Worm (Caenorhabditis elegans) whole organism, L3 larva: ENCODE measurements around the gene C54F6.18.

Experiments used
- R02D3.7 ChIP-seq: fragments of 150-350 bp; optimal IDR thresholded peaks from 2 replicates; lab custom pipeline; 2014; ENCODE audit warnings: missing biosample characterization, missing genetic modification characterization
- ZK546.5 ChIP-seq: sonication (generic microtip); optimal IDR thresholded peaks from 2 replicates; lab custom pipeline; 2017; ENCODE audit warnings: missing biosample characterization, missing genetic modification characterization
- aly-2 ChIP-seq: fragments of 150-350 bp; optimal IDR thresholded peaks from 2 replicates; lab custom pipeline; 2014; ENCODE audit warnings: missing biosample characterization, missing genetic modification characterization
- ama-1 ChIP-seq: fragments of 150-350 bp; optimal IDR thresholded peaks from 2 replicates; lab custom pipeline; 2018
- ceh-16 ChIP-seq: sonication (generic microtip); optimal IDR thresholded peaks from 2 replicates; lab custom pipeline; 2017; ENCODE audit warnings: missing biosample characterization, missing genetic modification characterization
- ceh-9 ChIP-seq: sonication (generic microtip); optimal IDR thresholded peaks from 2 replicates; lab custom pipeline; 2018; ENCODE audit warnings: missing biosample characterization, missing genetic modification characterization
- egl-27 ChIP-seq: sonication (generic microtip); optimal IDR thresholded peaks from 4 replicates; lab custom pipeline; 2017; ENCODE audit warnings: missing biosample characterization, missing genetic modification reagents, missing genetic modification characterization
- egl-5 ChIP-seq: fragments of 150-350 bp; optimal IDR thresholded peaks from 2 replicates; lab custom pipeline; 2017; ENCODE audit warnings: missing biosample characterization, missing genetic modification reagents, missing genetic modification characterization, inconsistent platforms
- elt-1 ChIP-seq: fragments of 150-350 bp; optimal IDR thresholded peaks from 2 replicates; lab custom pipeline; 2014; ENCODE audit warnings: missing biosample characterization, missing genetic modification characterization
- elt-3 ChIP-seq, 3 experiments: fragments of 150-350 bp in 1 of 3; sonication (generic microtip) in 2 of 3; optimal IDR thresholded peaks; 2 replicates in 2 of 3; 4 replicates in 1 of 3; lab custom pipeline; 2014 to 2017; ENCODE audit warnings: missing biosample characterization in 3 of 3, missing genetic modification characterization in 3 of 3
- eor-1 ChIP-seq, 2 experiments: fragments of 150-350 bp; optimal IDR thresholded peaks; 2 replicates each; lab custom pipeline; 2014 to 2018; ENCODE audit warnings: missing biosample characterization in 2 of 2, missing genetic modification characterization in 2 of 2
- fkh-2 ChIP-seq: fragments of 150-350 bp; optimal IDR thresholded peaks from 2 replicates; lab custom pipeline; 2014; ENCODE audit warnings: missing biosample characterization, missing genetic modification reagents, missing genetic modification characterization
- fos-1 ChIP-seq: fragments of 150-350 bp; optimal IDR thresholded peaks from 2 replicates; lab custom pipeline; 2014; ENCODE audit warnings: missing biosample characterization, missing genetic modification characterization
- jun-1 ChIP-seq: fragments of 150-350 bp; optimal IDR thresholded peaks from 2 replicates; lab custom pipeline; 2014; ENCODE audit warnings: missing biosample characterization, missing genetic modification reagents, missing genetic modification characterization
- lin-15B ChIP-seq: fragments of 150-350 bp; optimal IDR thresholded peaks from 2 replicates; lab custom pipeline; 2014; ENCODE audit warnings: missing biosample characterization, missing genetic modification characterization
- lin-39 ChIP-seq: fragments of 150-350 bp; optimal IDR thresholded peaks from 2 replicates; lab custom pipeline; 2018; ENCODE audit warnings: missing biosample characterization, missing genetic modification reagents, missing genetic modification characterization
- lsy-12 ChIP-seq: sonication (generic microtip); optimal IDR thresholded peaks from 2 replicates; lab custom pipeline; 2016; ENCODE audit warnings: mild to moderate bottlenecking, missing genetic modification characterization, missing compliant biosample characterization
- mml-1 ChIP-seq: fragments of 150-350 bp; sonication (generic microtip); optimal IDR thresholded peaks from 3 replicates; lab custom pipeline; 2014; ENCODE audit warnings: missing biosample characterization, missing genetic modification characterization
- nfya-1 ChIP-seq: sonication (generic microtip); optimal IDR thresholded peaks from 2 replicates; lab custom pipeline; 2017; ENCODE audit warnings: missing genetic modification characterization, mild to moderate bottlenecking, missing compliant biosample characterization, antibody characterized with exemption, moderate library complexity; ENCODE audit not compliant: insufficient read depth
- nhr-11 ChIP-seq: fragments of 150-350 bp; optimal IDR thresholded peaks from 2 replicates; lab custom pipeline; 2014; ENCODE audit warnings: missing biosample characterization, missing genetic modification characterization
- nhr-23 ChIP-seq: fragments of 150-350 bp; optimal IDR thresholded peaks from 2 replicates; lab custom pipeline; 2014; ENCODE audit warnings: missing biosample characterization, missing genetic modification reagents, missing genetic modification characterization
- nhr-237 ChIP-seq: fragments of 150-350 bp; optimal IDR thresholded peaks from 2 replicates; lab custom pipeline; 2014; ENCODE audit warnings: missing biosample characterization, missing genetic modification characterization
- nhr-28 ChIP-seq: fragments of 150-350 bp; optimal IDR thresholded peaks from 2 replicates; lab custom pipeline; 2014; ENCODE audit warnings: missing biosample characterization, missing genetic modification characterization
- nhr-43 ChIP-seq: sonication (generic microtip); optimal IDR thresholded peaks from 2 replicates; lab custom pipeline; 2016; ENCODE audit warnings: mild to moderate bottlenecking, missing genetic modification characterization, missing compliant biosample characterization; ENCODE audit not compliant: poor library complexity, severe bottlenecking
- nhr-67 ChIP-seq: fragments of 150-350 bp; optimal IDR thresholded peaks from 2 replicates; lab custom pipeline; 2014; ENCODE audit warnings: missing biosample characterization, missing genetic modification characterization
- pha-4 ChIP-seq: fragments of 150-350 bp; optimal IDR thresholded peaks from 2 replicates; lab custom pipeline; 2014; ENCODE audit warnings: missing biosample characterization, missing genetic modification reagents, missing genetic modification characterization
- pqm-1 ChIP-seq: fragments of 150-350 bp; optimal IDR thresholded peaks from 2 replicates; lab custom pipeline; 2017; ENCODE audit warnings: missing biosample characterization, missing genetic modification characterization, inconsistent platforms
- snpc-4 ChIP-seq: fragments of 150-350 bp; optimal IDR thresholded peaks from 2 replicates; lab custom pipeline; 2014; ENCODE audit warnings: missing biosample characterization, missing genetic modification characterization
- tbx-2 ChIP-seq: sonication (generic microtip); optimal IDR thresholded peaks from 2 replicates; lab custom pipeline; 2016; ENCODE audit warnings: mild to moderate bottlenecking, missing genetic modification characterization, missing compliant biosample characterization
- unc-39 ChIP-seq: sonication (generic microtip); optimal IDR thresholded peaks from 4 replicates; lab custom pipeline; 2017; ENCODE audit warnings: missing biosample characterization, missing genetic modification characterization
- zag-1 ChIP-seq: fragments of 150-350 bp; optimal IDR thresholded peaks from 2 replicates; lab custom pipeline; 2014; ENCODE audit warnings: missing biosample characterization, missing genetic modification characterization
- ztf-11 ChIP-seq: fragments of 150-350 bp; optimal IDR thresholded peaks from 2 replicates; lab custom pipeline; 2014; ENCODE audit warnings: missing biosample characterization, missing genetic modification characterization
- ztf-4 ChIP-seq: fragments of 150-350 bp; optimal IDR thresholded peaks from 2 replicates; lab custom pipeline; 2014; ENCODE audit warnings: missing biosample characterization, missing genetic modification characterization

The C54F6.18 gene

DNA sequence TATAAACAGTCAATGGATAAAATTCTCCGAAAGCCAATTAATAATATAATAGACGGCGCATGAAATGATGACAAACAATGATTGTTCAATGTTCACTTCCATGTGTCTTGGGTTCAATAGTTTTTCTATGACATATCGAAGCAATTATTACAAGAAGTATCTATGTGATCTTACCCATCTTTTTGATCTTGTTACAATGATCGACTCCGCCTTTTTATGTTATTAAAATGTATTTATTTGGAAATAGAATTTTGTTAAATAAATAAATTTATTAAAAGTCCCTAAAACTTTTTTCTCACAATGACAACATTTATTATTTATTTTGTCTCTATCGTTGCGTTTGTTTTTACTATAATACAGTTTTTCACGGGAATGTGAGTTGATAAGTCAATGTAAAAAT lies 4.0 kb downstream of the C54F6.18 start, which contains the start of gene swt-2:
swt-2 (plus strand) TSS at position 301 of the 400 bp plus-strand sequence.
- TF ChIP-seq ceh-16 (tag; lab: Kevin White, UChicago) = no peak
- no peak for TF ChIP-seq nhr-237 (tag; lab: Kevin White, UChicago)
- no peak for TF ChIP-seq ceh-9

DNA sequence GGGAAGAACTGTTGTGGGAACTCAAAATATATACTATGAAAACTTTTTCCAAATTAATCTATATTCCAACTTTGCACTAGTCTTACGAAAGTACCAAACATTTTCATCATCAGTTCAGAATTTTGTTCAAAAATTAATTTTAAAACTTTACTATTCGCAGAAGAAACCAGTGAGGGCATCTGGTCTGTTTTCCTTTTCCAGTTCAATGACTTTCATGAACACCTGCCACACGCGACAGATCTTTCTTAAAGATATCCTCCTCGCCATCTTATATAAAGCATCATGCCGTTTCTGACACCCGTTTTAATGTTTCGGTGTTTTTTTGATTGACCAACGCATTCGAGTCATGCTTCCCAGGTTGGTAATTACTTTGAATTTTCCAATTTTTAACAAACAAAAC lies 7.2 kb downstream of the C54F6.18 start, which contains the start of gene C54F6.3:
C54F6.3 (plus strand) TSS at position 301 of the 400 bp plus-strand sequence.
- TF ChIP-seq ztf-11 (tag; lab: Kevin White, UChicago) (no peak), nhr-28 (no peak), ama-1 (lab: Kevin White, UChicago) (no peak), eor-1 (tag; optimal IDR thresholded peaks at IDR 0.05; lab: Kevin White, UChicago) (no peak), mml-1 (tag; lab: Kevin White, UChicago) (no peak), egl-5 (tag; lab: Kevin White, UChicago) (no peak), egl-27 (tag; lab: Kevin White, UChicago) (no peak), nhr-23 (no peak), fkh-2 (tag; lab: Kevin White, UChicago) (no peak), jun-1 (tag; lab: Kevin White, UChicago) (no peak), ZK546.5 (tag; lab: Kevin White, UChicago) (no peak), aly-2 (tag; lab: Kevin White, UChicago) (no peak), nhr-237 (tag; lab: Kevin White, UChicago) (no peak), nhr-67 (tag; lab: Kevin White, UChicago) (no peak), pqm-1 (tag; lab: Kevin White, UChicago) (no peak), unc-39 (tag; lab: Kevin White, UChicago) (no peak), pha-4 (tag; lab: Kevin White, UChicago) (no peak)

DNA sequence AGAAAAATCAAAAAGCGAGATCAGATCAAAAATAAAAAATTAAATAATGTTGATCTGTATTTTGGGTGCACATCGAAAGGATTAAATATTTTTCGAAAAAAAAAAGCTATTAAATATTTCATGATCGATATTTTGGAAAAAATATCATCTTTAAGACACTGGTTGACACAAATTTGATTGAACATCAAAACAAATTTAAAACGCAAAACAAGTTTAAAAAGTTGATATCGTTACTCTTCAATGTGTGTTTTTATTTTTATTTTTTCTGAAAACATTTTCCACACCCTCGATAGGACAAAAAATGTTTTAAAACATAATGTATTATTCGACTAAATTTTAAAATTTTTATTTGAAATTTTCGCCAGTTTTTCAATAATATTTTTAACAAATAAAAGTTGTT lies 12.2 kb downstream of the C54F6.18 start, which contains the start of gene C54F6.12:
C54F6.12 (minus strand) TSS at position 101 of the 400 bp plus-strand sequence.
- no peak for TF ChIP-seq fos-1 (tag; lab: Kevin White, UChicago)
- no peak for TF ChIP-seq ceh-9
- TF ChIP-seq R02D3.7 (tag; lab: Kevin White, UChicago) = no peak
- TF ChIP-seq nfya-1 (tag; lab: Kevin White, UChicago) = no peak
- no peak for TF ChIP-seq nhr-11
- no peak for TF ChIP-seq snpc-4 (tag; lab: Kevin White, UChicago)
- TF ChIP-seq nhr-67 (tag; lab: Kevin White, UChicago) = no peak
- no peak for TF ChIP-seq elt-1 (tag; lab: Kevin White, UChicago)
- TF ChIP-seq elt-3 (tag; optimal IDR thresholded peaks at IDR 0.05; lab: Kevin White, UChicago) = no peak
- TF ChIP-seq pqm-1 (tag; lab: Kevin White, UChicago) = no peak
- no peak for TF ChIP-seq lsy-12
- no peak for TF ChIP-seq ZK546.5 (tag; lab: Kevin White, UChicago)
- no peak for TF ChIP-seq egl-5 (tag; lab: Kevin White, UChicago)

DNA sequence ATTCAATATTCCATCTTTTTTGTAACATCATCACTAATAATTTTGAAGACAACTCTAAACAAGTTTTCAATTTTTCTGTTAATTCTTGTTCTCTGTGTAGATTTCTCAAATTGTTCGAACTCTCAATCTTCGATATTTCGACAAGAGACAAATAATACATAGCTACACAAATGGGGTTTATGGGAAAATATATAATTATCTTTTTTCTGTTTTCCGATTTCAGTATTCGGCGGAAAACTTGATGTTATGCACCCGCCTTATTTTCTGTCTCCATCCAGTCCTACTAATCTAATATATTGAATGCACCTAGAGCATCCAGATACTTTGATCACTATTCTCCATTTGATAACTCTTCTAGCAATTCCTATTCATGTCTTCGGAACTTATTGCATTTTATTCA lies 13.2 kb downstream of the C54F6.18 start, which contains the start of gene srh-268:
srh-268 (plus strand) TSS at position 301 of the 400 bp plus-strand sequence.
- no peak for TF ChIP-seq tbx-2 (tag; lab: Kevin White, UChicago)
- no peak for TF ChIP-seq zag-1
- no peak for TF ChIP-seq elt-3 (tag; optimal IDR thresholded peaks at IDR 0.05; lab: Kevin White, UChicago)

ce11 chrV:7543728-7544127 lies 17.9 kb downstream of the C54F6.18 start:
- peak; percentile 90 for TF ChIP-seq nhr-43 (tag; lab: Kevin White, UChicago)
- peak; percentile 91 for TF ChIP-seq nhr-23
- TF ChIP-seq unc-39 (tag; lab: Kevin White, UChicago) = no peak
- TF ChIP-seq, all 47 proteins: peak for 2

ce11 chrV:7545187-7545586 lies 19.4 kb downstream of the C54F6.18 start, which contains the start of the genes C54F6.19 and nhx-3:
Gene C54F6.19 (plus strand): TSS chrV:7545487.
Gene nhx-3 (minus strand): TSS chrV:7545523.
- no peak for TF ChIP-seq R02D3.7 (tag; lab: Kevin White, UChicago)
- TF ChIP-seq unc-39 (tag; lab: Kevin White, UChicago) = no peak
- no peak for TF ChIP-seq elt-3 (tag; optimal IDR thresholded peaks at IDR 0.05; lab: Kevin White, UChicago)
- no peak for TF ChIP-seq ZK546.5 (tag; lab: Kevin White, UChicago)
- TF ChIP-seq jun-1 (tag; lab: Kevin White, UChicago) = no peak
- TF ChIP-seq fos-1 (tag; lab: Kevin White, UChicago) = no peak
- TF ChIP-seq ztf-11 (tag; lab: Kevin White, UChicago) = no peak
- no peak for TF ChIP-seq lin-15B
- TF ChIP-seq ztf-4 = no peak
- no peak for TF ChIP-seq lin-39
- no peak for TF ChIP-seq nhr-28
